Fruit fly (Drosophila melanogaster): Measurements from ENCODE around the gene Flo2.

Flo2 gene

DNA sequence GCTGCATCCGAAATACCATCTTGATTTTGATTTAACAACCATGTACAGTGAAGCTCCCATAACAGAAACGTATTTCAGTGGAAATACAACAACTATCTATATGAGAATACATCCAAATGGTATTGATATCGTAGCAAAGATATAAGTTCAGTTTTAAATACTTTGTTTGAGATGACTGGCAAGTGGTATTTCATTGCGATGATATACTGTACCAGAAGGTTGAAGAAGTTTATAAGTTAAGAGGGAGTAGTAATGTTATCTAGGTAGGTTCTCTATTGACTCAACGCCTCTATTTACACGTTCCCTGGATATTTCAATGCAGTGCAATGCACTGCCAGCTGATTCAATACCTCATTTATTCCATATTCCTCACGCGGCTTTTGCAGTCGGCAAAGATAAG lies 33.5 kb upstream of the Flo2 start (continued):
- TF ChIP-seq sd (tag; optimal IDR thresholded peaks at IDR 0.05): no peak
- TF ChIP-seq ems (GFP tag; optimal IDR thresholded peaks at IDR 0.05): no peak
- no peak for TF ChIP-seq dm (GFP tag; optimal IDR thresholded peaks at IDR 0.05)
- TF ChIP-seq CG11456 (GFP tag; IDR thresholded peaks at IDR 0.05): no peak
- no peak for TF ChIP-seq yki (optimal IDR thresholded peaks at IDR 0.05)
- TF ChIP-seq CG9215 (GFP tag; IDR thresholded peaks at IDR 0.05): no peak
- no peak for TF ChIP-seq D (optimal IDR thresholded peaks at IDR 0.05)
- no peak for TF ChIP-seq D (GFP tag; optimal IDR thresholded peaks at IDR 0.05)
- TF ChIP-seq Kr (GFP tag; optimal IDR thresholded peaks at IDR 0.05): no peak
- TF ChIP-seq Camta (GFP tag; optimal IDR thresholded peaks at IDR 0.05): peak; percentile 8
- TF ChIP-seq pros (GFP tag; optimal IDR thresholded peaks at IDR 0.05): no peak
- TF ChIP-seq CG4707 (GFP tag; optimal IDR thresholded peaks at IDR 0.05): no peak
- no peak for TF ChIP-seq CG12104 (GFP tag; optimal IDR thresholded peaks at IDR 0.05)
- TF ChIP-seq Hmx (GFP tag; optimal IDR thresholded peaks at IDR 0.05): no peak
- TF ChIP-seq CG10147 (GFP tag; optimal IDR thresholded peaks at IDR 0.05): no peak
- TF ChIP-seq CG12769 (tag; optimal IDR thresholded peaks at IDR 0.05): peak; percentile 4
- peak; percentile 28 for TF ChIP-seq CG3407 (GFP tag; optimal IDR thresholded peaks at IDR 0.05)
- TF ChIP-seq CG7556 (GFP tag; optimal IDR thresholded peaks at IDR 0.05): no peak
- peak; percentile 32 for TF ChIP-seq CG18262 (tag; optimal IDR thresholded peaks at IDR 0.05)
- peak; percentile 26; the same call in 1 of the 2 replicates for TF ChIP-seq Ptx1 (GFP tag; IDR thresholded peaks at IDR 0.05)
- TF ChIP-seq gro (GFP tag; optimal IDR thresholded peaks at IDR 0.05): no peak
- peak; percentile 60 for TF ChIP-seq Med (GFP tag)
- no peak for TF ChIP-seq mirr (GFP tag; optimal IDR thresholded peaks at IDR 0.05)
- no peak for TF ChIP-seq Gug (GFP tag; IDR thresholded peaks at IDR 0.05)
- no peak for TF ChIP-seq h (optimal IDR thresholded peaks at IDR 0.05)
- TF ChIP-seq CG16815 (GFP tag; optimal IDR thresholded peaks at IDR 0.05): no peak
- TF ChIP-seq CG2875 (GFP tag; optimal IDR thresholded peaks at IDR 0.05): peak; percentile 24
- TF ChIP-seq insv (GFP tag; optimal IDR thresholded peaks at IDR 0.05): no peak
- TF ChIP-seq gfzf (GFP tag; optimal IDR thresholded peaks at IDR 0.05): no peak
- peak; percentile 28 for TF ChIP-seq dmrt11E (tag; optimal IDR thresholded peaks at IDR 0.05)
- no peak for TF ChIP-seq CG11093 (GFP tag; IDR thresholded peaks at IDR 0.05)
- TF ChIP-seq cad (GFP tag; optimal IDR thresholded peaks at IDR 0.05): no peak
- no peak for TF ChIP-seq CG9817 (tag; optimal IDR thresholded peaks at IDR 0.05)
- no peak for TF ChIP-seq CG1602 (GFP tag; optimal IDR thresholded peaks at IDR 0.05)
- TF ChIP-seq CG14667 (GFP tag; IDR thresholded peaks at IDR 0.05): 0 out of 2 replicates have a peak, but pooled peaks have one; percentile 32
- 0 out of 2 replicates have a peak, but pooled peaks have one; percentile 12 for TF ChIP-seq HLH3B (GFP tag; IDR thresholded peaks at IDR 0.05)
- no peak for TF ChIP-seq chif (GFP tag; optimal IDR thresholded peaks at IDR 0.05)
- TF ChIP-seq gt (GFP tag; IDR thresholded peaks at IDR 0.05): no peak
- TF ChIP-seq sens (GFP tag): peak; percentile 90
- TF ChIP-seq Six4 (GFP tag; optimal IDR thresholded peaks at IDR 0.05): no peak
- TF ChIP-seq pfk (GFP tag; optimal IDR thresholded peaks at IDR 0.05): no peak
- TF ChIP-seq maf-S (GFP tag; optimal IDR thresholded peaks at IDR 0.05): no peak
- TF ChIP-seq Elba2 (GFP tag; optimal IDR thresholded peaks at IDR 0.05): no peak
- 0 out of 2 replicates have a peak, but pooled peaks have one; percentile 24 for TF ChIP-seq Drgx (GFP tag; IDR thresholded peaks at IDR 0.05)
- TF ChIP-seq tna (GFP tag; IDR thresholded peaks at IDR 0.05; ENCODE audit: partially characterized antibody): no peak
- TF ChIP-seq Sox100B (GFP tag; optimal IDR thresholded peaks at IDR 0.05): peak; percentile 1
- TF ChIP-seq Dip3 (GFP tag; optimal IDR thresholded peaks at IDR 0.05): no peak
- peak in 1 of 3 experiments; percentile 11 for TF ChIP-seq lola (GFP tag; optimal IDR thresholded peaks at IDR 0.05)
- no peak for TF ChIP-seq CG10209 (GFP tag; optimal IDR thresholded peaks at IDR 0.05)
- no peak for TF ChIP-seq vvl (GFP tag; IDR thresholded peaks at IDR 0.05)
- no peak for TF ChIP-seq CG9437 (GFP tag; optimal IDR thresholded peaks at IDR 0.05)
- TF ChIP-seq CG10431 (GFP tag; optimal IDR thresholded peaks at IDR 0.05): no peak
- TF ChIP-seq Max (GFP tag; optimal IDR thresholded peaks at IDR 0.05): no peak
